Worm (Caenorhabditis elegans): ENCODE data around the gene F22F7.4.

F22F7.4 gene

ce11 chrV:2067419-2067818 is 38.5 kb downstream of the F22F7.4 start:
- TF ChIP-seq hmbx-1 (tag; optimal IDR thresholded peaks at IDR 0.05) (no peak), flt-1 (GFP tag; IDR thresholded peaks at IDR 0.05) (no peak), scrt-1 (GFP tag; IDR thresholded peaks at IDR 0.05) (no peak), hmg-4 (GFP tag; optimal IDR thresholded peaks at IDR 0.05) (no peak), tbx-11 (GFP tag; IDR thresholded peaks at IDR 0.05) (no peak), tra-4 (tag; optimal IDR thresholded peaks at IDR 0.05) (no peak), tbx-37 (GFP tag; conservative IDR thresholded peaks at IDR 0.05) (no peak)

- TF ChIP-seq scrt-1 (GFP tag; IDR thresholded peaks at IDR 0.05) (no peak), ceh-13 (GFP tag; optimal IDR thresholded peaks at IDR 0.05) (no peak), B0310.2 (tag; optimal IDR thresholded peaks at IDR 0.05) (no peak), tra-4 (tag; optimal IDR thresholded peaks at IDR 0.05) (no peak), pes-1 (GFP tag; IDR thresholded peaks at IDR 0.05) (no peak), tbx-37 (GFP tag; conservative IDR thresholded peaks at IDR 0.05) (no peak), flt-1 (GFP tag; IDR thresholded peaks at IDR 0.05) (no peak), hnd-1 (tag; optimal IDR thresholded peaks at IDR 0.05) (no peak), hmg-4 (GFP tag; optimal IDR thresholded peaks at IDR 0.05) (no peak), sea-1 (GFP tag; conservative IDR thresholded peaks at IDR 0.05) (no peak), tbx-11 (GFP tag; IDR thresholded peaks at IDR 0.05) (no peak), hmbx-1 (tag; optimal IDR thresholded peaks at IDR 0.05) (no peak), aly-1 (tag; optimal IDR thresholded peaks at IDR 0.05) (no peak), ceh-36 (tag; optimal IDR thresholded peaks at IDR 0.05) (no peak), F13C5.2 (tag; optimal IDR thresholded peaks at IDR 0.05) (no peak), ets-7 (tag; optimal IDR thresholded peaks at IDR 0.05) (no peak), ama-1 (optimal IDR thresholded peaks at IDR 0.05) (no peak)
Observed at ce11 chrV:2066780-2067179, 39.1 kb downstream of the F22F7.4 start, which contains the start of gene nhr-86. Gene nhr-86 (minus strand): TSS chrV:2066850.

- TF ChIP-seq ets-7 (tag; optimal IDR thresholded peaks at IDR 0.05) (no peak), tbx-37 (GFP tag; conservative IDR thresholded peaks at IDR 0.05) (no peak), flt-1 (GFP tag; IDR thresholded peaks at IDR 0.05) (no peak), hmg-4 (GFP tag; optimal IDR thresholded peaks at IDR 0.05) (no peak), ama-1 (optimal IDR thresholded peaks at IDR 0.05) (no peak), aly-1 (tag; optimal IDR thresholded peaks at IDR 0.05) (no peak), F13C5.2 (tag; optimal IDR thresholded peaks at IDR 0.05) (no peak), sea-1 (GFP tag; conservative IDR thresholded peaks at IDR 0.05) (no peak), tra-4 (tag; optimal IDR thresholded peaks at IDR 0.05) (no peak), B0310.2 (tag; optimal IDR thresholded peaks at IDR 0.05) (no peak), tbx-11 (GFP tag; IDR thresholded peaks at IDR 0.05) (no peak), pes-1 (GFP tag; IDR thresholded peaks at IDR 0.05) (no peak), scrt-1 (GFP tag; IDR thresholded peaks at IDR 0.05) (no peak), ceh-13 (GFP tag; optimal IDR thresholded peaks at IDR 0.05) (no peak), hmbx-1 (tag; optimal IDR thresholded peaks at IDR 0.05) (no peak), hnd-1 (tag; optimal IDR thresholded peaks at IDR 0.05) (no peak)
Observed at ce11 chrV:2057324-2057723, 48.6 kb downstream of the F22F7.4 start, which contains the start of gene comt-3. Gene comt-3 (plus strand): TSS chrV:2057537.

- TF ChIP-seq tbx-37 (GFP tag; conservative IDR thresholded peaks at IDR 0.05) (no peak), tra-4 (tag; optimal IDR thresholded peaks at IDR 0.05) (no peak), flt-1 (GFP tag; IDR thresholded peaks at IDR 0.05) (no peak), ets-7 (tag; optimal IDR thresholded peaks at IDR 0.05) (no peak), ceh-36 (tag; optimal IDR thresholded peaks at IDR 0.05) (no peak), pes-1 (GFP tag; IDR thresholded peaks at IDR 0.05) (no peak), B0310.2 (tag; optimal IDR thresholded peaks at IDR 0.05) (no peak), hmbx-1 (tag; optimal IDR thresholded peaks at IDR 0.05) (no peak), scrt-1 (GFP tag; IDR thresholded peaks at IDR 0.05) (no peak), F13C5.2 (tag; optimal IDR thresholded peaks at IDR 0.05) (no peak), sea-1 (GFP tag; conservative IDR thresholded peaks at IDR 0.05) (no peak), hnd-1 (tag; optimal IDR thresholded peaks at IDR 0.05) (no peak), ama-1 (optimal IDR thresholded peaks at IDR 0.05) (no peak)
Observed at ce11 chrV:2055765-2056504, 49.9 kb downstream of the F22F7.4 start.

ce11 chrV:2054254-2054653 is 51.6 kb downstream of the F22F7.4 start:
- no peak for TF ChIP-seq ets-7 (tag; optimal IDR thresholded peaks at IDR 0.05)
- TF ChIP-seq hmbx-1 (tag; optimal IDR thresholded peaks at IDR 0.05) = no peak
- no peak for TF ChIP-seq ama-1 (optimal IDR thresholded peaks at IDR 0.05)
- TF ChIP-seq hnd-1 (tag; optimal IDR thresholded peaks at IDR 0.05) = no peak
- TF ChIP-seq tbx-11 (GFP tag; IDR thresholded peaks at IDR 0.05) = no peak
- TF ChIP-seq sea-1 (GFP tag; conservative IDR thresholded peaks at IDR 0.05) = no peak
- no peak for TF ChIP-seq aly-1 (tag; optimal IDR thresholded peaks at IDR 0.05)
- no peak for TF ChIP-seq ceh-13 (GFP tag; optimal IDR thresholded peaks at IDR 0.05)
- TF ChIP-seq tra-4 (tag; optimal IDR thresholded peaks at IDR 0.05) = no peak
- no peak for TF ChIP-seq flt-1 (GFP tag; IDR thresholded peaks at IDR 0.05)
- TF ChIP-seq scrt-1 (GFP tag; IDR thresholded peaks at IDR 0.05) = no peak
- no peak for TF ChIP-seq F13C5.2 (tag; optimal IDR thresholded peaks at IDR 0.05)
- TF ChIP-seq ceh-36 (tag; optimal IDR thresholded peaks at IDR 0.05) = no peak
- TF ChIP-seq hmg-4 (GFP tag; optimal IDR thresholded peaks at IDR 0.05) = no peak
- TF ChIP-seq tbx-37 (GFP tag; conservative IDR thresholded peaks at IDR 0.05) = no peak
- TF ChIP-seq B0310.2 (tag; optimal IDR thresholded peaks at IDR 0.05) = no peak

Measured in whole organism, early embryonic.